Worm (Caenorhabditis elegans) whole organism, dauer: ENCODE measurements around the gene F40H6.5.

Experiments used
- unc-62 ChIP-seq: sonication (generic microtip); optimal IDR thresholded peaks from 2 replicates; lab custom pipeline; 2017; ENCODE audit warnings: missing biosample characterization, missing genetic modification reagents, missing genetic modification characterization

The F40H6.5 gene

ce11 chrIII:6019512-6020209, 35.9 kb downstream of the F40H6.5 start, which contains the start of the genes npp-10 and cyk-3:
Gene npp-10 (minus strand): TSS chrIII:6019562.
Gene cyk-3 (plus strand): TSS chrIII:6020159.
- no peak for TF ChIP-seq unc-62 (GFP tag; lab: Kevin White, UChicago)

- TF ChIP-seq unc-62 (GFP tag; lab: Kevin White, UChicago): no peak
These were observed 44.3 kb downstream of the F40H6.5 start for ce11 chrIII:6011310-6011709.

ce11 chrIII:6008989-6009610, 46.5 kb downstream of the F40H6.5 start, which contains the start of the genes gcna-1 and eftu-2:
Gene gcna-1 (minus strand): TSS chrIII:6009084.
Gene eftu-2 (plus strand): TSS chrIII:6009560.
- TF ChIP-seq unc-62 (GFP tag; lab: Kevin White, UChicago): no peak

ce11 chrIII:6006453-6006852, 49.2 kb downstream of the F40H6.5 start:
- TF ChIP-seq unc-62 (GFP tag; lab: Kevin White, UChicago): no peak

ce11 chrIII:6002024-6002423, 53.6 kb downstream of the F40H6.5 start:
- TF ChIP-seq unc-62 (GFP tag; lab: Kevin White, UChicago): no peak

- no peak for TF ChIP-seq unc-62 (GFP tag; lab: Kevin White, UChicago)
These were observed 56.0 kb downstream of the F40H6.5 start for ce11 chrIII:5999629-6000028.
